Worm (Caenorhabditis elegans) whole organism, young adult: ENCODE results near the gene rif-1.2.

Experiments
- C06A6.2 ChIP-seq: fragments of 200-800 bp; sonication (Bioruptor generic); conservative IDR thresholded peaks from 2 replicates; pipeline ENCODE4 v1.3.6; 2022; ENCODE audit warnings: missing genetic modification characterization, missing compliant biosample characterization
- Y67H2A.10 ChIP-seq: fragments of 200-800 bp; sonication (Bioruptor generic); conservative IDR thresholded peaks from 2 replicates; pipeline ENCODE4 v1.3.6; 2022; ENCODE audit warnings: missing genetic modification reagents, missing genetic modification characterization, missing compliant biosample characterization
- attf-3 ChIP-seq: fragments of 200-800 bp; sonication (Bioruptor generic); conservative IDR thresholded peaks from 2 replicates; pipeline ENCODE4 v1.3.6; 2022; ENCODE audit warnings: missing genetic modification reagents, missing genetic modification characterization, missing compliant biosample characterization
- die-1 ChIP-seq: sonication (generic microtip); optimal IDR thresholded peaks from 2 replicates; lab custom pipeline; 2016; ENCODE audit warnings: missing genotype, mild to moderate bottlenecking, missing genetic modification characterization, missing compliant biosample characterization
- dpff-1 ChIP-seq: sonication (generic microtip); optimal IDR thresholded peaks from 2 replicates; lab custom pipeline; 2017; ENCODE audit warnings: mild to moderate bottlenecking, missing genetic modification characterization, missing compliant biosample characterization
- hmg-1.2 ChIP-seq: fragments of 200-800 bp; sonication (Bioruptor generic); IDR thresholded peaks from 2 replicates; pipeline ENCODE4 v1.3.6; 2022; ENCODE audit warnings: missing genetic modification reagents, missing genetic modification characterization, missing compliant biosample characterization
- madf-6 ChIP-seq: fragments of 200-800 bp; sonication (Bioruptor generic); IDR thresholded peaks from 2 replicates; pipeline ENCODE4 v1.3.6; 2022; ENCODE audit warnings: missing genetic modification reagents, missing genetic modification characterization, missing compliant biosample characterization
- pha-4 ChIP-seq: fragments of 150-350 bp; sonication (generic microtip); optimal IDR thresholded peaks from 2 replicates; lab custom pipeline; 2014; ENCODE audit warnings: missing biosample characterization, missing genetic modification reagents, missing genetic modification characterization
- rcor-1 ChIP-seq: fragments of 200-800 bp; sonication (Bioruptor generic); IDR thresholded peaks from 2 replicates; pipeline ENCODE4 v1.3.6; 2022; ENCODE audit warnings: missing genetic modification reagents, missing genetic modification characterization, missing compliant biosample characterization
- repo-1 ChIP-seq: sonication (generic microtip); optimal IDR thresholded peaks from 2 replicates; lab custom pipeline; 2017; ENCODE audit warnings: mild to moderate bottlenecking, missing genetic modification characterization, missing compliant biosample characterization
- snpc-3.4 ChIP-seq: sonication (generic microtip); optimal IDR thresholded peaks from 2 replicates; lab custom pipeline; 2017; ENCODE audit warnings: missing genetic modification characterization, mild to moderate bottlenecking, missing compliant biosample characterization, antibody characterized with exemption, moderate library complexity, missing genotype, missing genetic modification reagents
- snpc-4 ChIP-seq, 5 experiments: fragments of 150-350 bp in 1 of 5; sonication (generic microtip) in 4 of 5; optimal IDR thresholded peaks; 2 replicates each; lab custom pipeline; 2014 to 2018; ENCODE audit warnings: missing genetic modification characterization in 5 of 5, missing biosample characterization in 3 of 5, antibody characterized with exemption in 2 of 5, mild to moderate bottlenecking in 2 of 5, missing compliant biosample characterization in 2 of 5, missing genotype in 2 of 5, moderate library complexity in 2 of 5, missing genetic modification reagents in 1 of 5
- ztf-28 ChIP-seq: fragments of 200-800 bp; sonication (Bioruptor generic); IDR thresholded peaks from 2 replicates; pipeline ENCODE4 v1.3.6; 2022; ENCODE audit warnings: missing genetic modification reagents, missing genetic modification characterization, missing compliant biosample characterization

DNA sequence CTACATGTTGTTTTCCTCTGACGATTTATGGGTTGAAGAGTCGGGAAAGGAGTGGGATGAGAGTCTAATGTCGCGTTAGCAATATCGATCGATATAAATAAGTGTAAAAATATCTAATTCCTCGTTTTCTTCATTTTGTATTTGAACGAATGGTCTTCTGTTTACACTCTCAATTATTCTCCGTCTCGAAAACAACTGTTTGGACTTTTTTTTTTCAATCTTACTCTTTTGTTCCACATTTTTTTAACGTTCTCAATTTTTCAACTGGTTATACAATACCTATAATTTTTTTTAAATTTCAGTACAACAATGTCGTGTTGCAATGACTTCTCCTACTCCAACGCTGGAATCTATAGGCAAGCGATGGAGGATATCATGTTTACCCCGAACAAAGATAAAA, 49.9 kb downstream of the rif-1.2 start, which contains the start of gene F17A2.13:
- no peak for TF ChIP-seq pha-4
- TF ChIP-seq repo-1 (tag; lab: Kevin White, UChicago): no peak
- no peak for TF ChIP-seq snpc-3.4
- TF ChIP-seq madf-6 (GFP tag; lab: Robert Waterston, UW): no peak
- no peak for TF ChIP-seq C06A6.2 (GFP tag; lab: Robert Waterston, UW)
- no peak for TF ChIP-seq rcor-1 (GFP tag; lab: Robert Waterston, UW)
- TF ChIP-seq snpc-4 (GFP tag; optimal IDR thresholded peaks at IDR 0.05; lab: Kevin White, UChicago): no peak
- TF ChIP-seq snpc-4 (tag; optimal IDR thresholded peaks at IDR 0.05; lab: Kevin White, UChicago): no peak
- TF ChIP-seq ztf-28 (GFP tag; lab: Robert Waterston, UW): no peak
- TF ChIP-seq Y67H2A.10: no peak
- no peak for TF ChIP-seq dpff-1
- TF ChIP-seq die-1 (tag; lab: Kevin White, UChicago): no peak
- TF ChIP-seq attf-3 (GFP tag; lab: Robert Waterston, UW): no peak
- TF ChIP-seq hmg-1.2: no peak
